Fruit fly (Drosophila melanogaster) whole organism, embryonic: Measurements from ENCODE around the gene CG31687.

Source experiments
- Atf6 ChIP-seq: fragments of 200-800 bp; sonication (Bioruptor generic); IDR thresholded peaks from 2 replicates; pipeline ENCODE4 v1.3.6; 2022; ENCODE audit warnings: missing biosample characterization, missing genetic modification characterization
- CG10366 ChIP-seq: fragments of 200-800 bp; sonication (Bioruptor generic); IDR thresholded peaks from 2 replicates; pipeline ENCODE4 v1.3.6; 2022; ENCODE audit warnings: missing biosample characterization, missing genetic modification characterization
- CG12104 ChIP-seq: fragments of 200-800 bp; sonication (Bioruptor generic); optimal IDR thresholded peaks from 3 replicates; lab custom pipeline; 2016; ENCODE audit warnings: missing biosample characterization, missing genetic modification characterization
- CG13287 ChIP-seq: fragments of 200-800 bp; sonication (Bioruptor generic); IDR thresholded peaks from 2 replicates; pipeline ENCODE4 v1.3.6; 2022; ENCODE audit warnings: missing biosample characterization, missing genetic modification characterization; ENCODE audit not compliant: partially characterized antibody
- CG1603 ChIP-seq: fragments of 200-800 bp; sonication (Bioruptor generic); optimal IDR thresholded peaks from 2 replicates; lab custom pipeline; 2019; ENCODE audit warnings: missing biosample characterization, mild to moderate bottlenecking, missing genetic modification characterization, moderate library complexity
- CG16779 ChIP-seq: fragments of 200-800 bp; sonication (Bioruptor generic); IDR thresholded peaks from 2 replicates; pipeline ENCODE4 v1.3.6; 2022; ENCODE audit warnings: missing biosample characterization, missing genetic modification characterization
- CG32772 ChIP-seq: fragments of 200-800 bp; sonication (Bioruptor generic); IDR thresholded peaks from 2 replicates; pipeline ENCODE4 v1.3.6; 2022; ENCODE audit warnings: missing biosample characterization, missing genetic modification characterization
- CG4424 ChIP-seq: fragments of 200-800 bp; sonication (Bioruptor generic); optimal IDR thresholded peaks from 3 replicates; lab custom pipeline; 2016; ENCODE audit warnings: missing biosample characterization, missing genetic modification characterization
- CG6689 ChIP-seq: fragments of 200-800 bp; sonication (Bioruptor generic); IDR thresholded peaks from 2 replicates; pipeline ENCODE4 v1.3.6; 2022; ENCODE audit warnings: missing biosample characterization, missing genetic modification characterization
- CG7556 ChIP-seq: fragments of 200-800 bp; sonication (Bioruptor generic); optimal IDR thresholded peaks from 2 replicates; lab custom pipeline; 2017; ENCODE audit warnings: missing biosample characterization, mild to moderate bottlenecking, missing genetic modification characterization
- CG7745 ChIP-seq: fragments of 200-800 bp; sonication (Bioruptor generic); optimal IDR thresholded peaks from 2 replicates; lab custom pipeline; 2018; ENCODE audit warnings: missing biosample characterization, mild to moderate bottlenecking, missing genetic modification characterization, moderate library complexity
- D19A ChIP-seq: fragments of 200-800 bp; optimal IDR thresholded peaks from 3 replicates; lab custom pipeline; 2019; ENCODE audit warnings: missing biosample characterization, mild to moderate bottlenecking, missing genetic modification characterization, moderate library complexity
- Dip2 ChIP-seq: fragments of 200-800 bp; sonication (Bioruptor generic); IDR thresholded peaks from 2 replicates; pipeline ENCODE4 v1.3.6; 2022; ENCODE audit warnings: missing biosample characterization, missing genetic modification characterization
- HLH4C ChIP-seq: fragments of 200-800 bp; sonication (Bioruptor generic); IDR thresholded peaks from 3 replicates; pipeline ENCODE4 v1.3.6; 2022; ENCODE audit warnings: missing biosample characterization, missing genetic modification characterization; ENCODE audit not compliant: partially characterized antibody
- HLHmδ ChIP-seq: fragments of 200-800 bp; sonication (Bioruptor generic); optimal IDR thresholded peaks from 2 replicates; lab custom pipeline; 2018; ENCODE audit warnings: missing biosample characterization, mild to moderate bottlenecking, missing genetic modification characterization, moderate library complexity
- Hand ChIP-seq: fragments of 200-800 bp; sonication (Bioruptor generic); optimal IDR thresholded peaks from 2 replicates; lab custom pipeline; 2017; ENCODE audit warnings: mild to moderate bottlenecking, missing biosample characterization, missing genetic modification reagents, missing genetic modification characterization
- Hmr ChIP-seq: fragments of 200-800 bp; sonication (Bioruptor generic); optimal IDR thresholded peaks from 3 replicates; lab custom pipeline; 2017; ENCODE audit warnings: mild to moderate bottlenecking, missing biosample characterization, missing genetic modification reagents, missing genetic modification characterization
- Hr3 ChIP-seq: fragments of 200-800 bp; sonication (Bioruptor generic); optimal IDR thresholded peaks from 3 replicates; lab custom pipeline; 2016; ENCODE audit warnings: missing biosample characterization, missing genetic modification characterization
- Hr39 ChIP-seq: fragments of >200 bp; optimal IDR thresholded peaks from 2 replicates; lab custom pipeline; 2017
- Hr78 ChIP-seq, 2 experiments: fragments of 200-800 bp in 1 of 2; fragments of >200 bp in 1 of 2; sonication (Bioruptor generic) in 1 of 2; optimal IDR thresholded peaks; 2 replicates each; lab custom pipeline; 2017 to 2019; ENCODE audit warnings: missing biosample characterization in 2 of 2, missing genetic modification characterization in 2 of 2, mild to moderate bottlenecking in 1 of 2, moderate library complexity in 1 of 2
- NFAT ChIP-seq: fragments of 200-800 bp; sonication (Bioruptor generic); IDR thresholded peaks from 2 replicates; pipeline ENCODE4 v1.3.6; 2022; ENCODE audit warnings: missing biosample characterization, missing genetic modification characterization
- Rfx ChIP-seq: fragments of 200-800 bp; sonication (Bioruptor generic); IDR thresholded peaks from 2 replicates; pipeline ENCODE4 v1.3.6; 2022; ENCODE audit warnings: missing biosample characterization, missing genetic modification characterization
- Scr ChIP-seq: fragments of 200-800 bp; sonication (Bioruptor generic); IDR thresholded peaks from 2 replicates; pipeline ENCODE4 v1.3.6; 2022; ENCODE audit warnings: missing biosample characterization, missing genetic modification characterization; ENCODE audit not compliant: partially characterized antibody
- Sox100B ChIP-seq: fragments of 200-800 bp; sonication (Bioruptor generic); optimal IDR thresholded peaks from 3 replicates; lab custom pipeline; 2018; ENCODE audit warnings: missing biosample characterization, mild to moderate bottlenecking, missing genetic modification characterization
- Sox102F ChIP-seq: fragments of 200-800 bp; sonication (Bioruptor generic); optimal IDR thresholded peaks from 2 replicates; lab custom pipeline; 2018; ENCODE audit warnings: missing biosample characterization, mild to moderate bottlenecking, missing genetic modification characterization, moderate library complexity
- Stat92E ChIP-seq, 3 experiments: fragments of >200 bp in 2 of 3; fragments of 200-800 bp in 1 of 3; sonication (Bioruptor generic) in 1 of 3; optimal IDR thresholded peaks; 2 replicates each; lab custom pipeline; 2017 to 2019; ENCODE audit warnings: missing biosample characterization in 3 of 3, missing genetic modification characterization in 3 of 3, mild to moderate bottlenecking in 1 of 3, moderate library complexity in 1 of 3
- Trl ChIP-seq, 3 experiments: fragments of >200 bp in 2 of 3; fragments of 200-800 bp in 1 of 3; sonication (Bioruptor generic) in 1 of 3; optimal IDR thresholded peaks; 2 replicates in 1 of 3; 3 replicates in 2 of 3; lab custom pipeline; 2016 to 2017; ENCODE audit warnings: missing biosample characterization in 1 of 3, missing genetic modification characterization in 1 of 3
- cad ChIP-seq: fragments of >200 bp; optimal IDR thresholded peaks from 2 replicates; lab custom pipeline; 2017; ENCODE audit warnings: missing biosample characterization, missing genetic modification characterization
- chm ChIP-seq: fragments of 200-800 bp; sonication (Bioruptor generic); IDR thresholded peaks from 2 replicates; pipeline ENCODE4 v1.3.6; 2022; ENCODE audit warnings: missing biosample characterization, missing genetic modification characterization
- exex ChIP-seq: fragments of 200-800 bp; sonication (Bioruptor generic); optimal IDR thresholded peaks from 4 replicates; lab custom pipeline; 2018; ENCODE audit warnings: missing biosample characterization, mild to moderate bottlenecking, missing genetic modification characterization, moderate library complexity
- fd3F ChIP-seq: fragments of 200-800 bp; sonication (Bioruptor generic); optimal IDR thresholded peaks from 2 replicates; lab custom pipeline; 2018; ENCODE audit warnings: missing biosample characterization, mild to moderate bottlenecking, missing genetic modification characterization, moderate library complexity
- gcm2 ChIP-seq: fragments of 200-800 bp; sonication (Bioruptor generic); optimal IDR thresholded peaks from 2 replicates; lab custom pipeline; 2016; ENCODE audit warnings: missing biosample characterization, missing genetic modification characterization
- grau ChIP-seq: fragments of 200-800 bp; optimal IDR thresholded peaks from 3 replicates; lab custom pipeline; 2019; ENCODE audit warnings: missing biosample characterization, mild to moderate bottlenecking, missing genetic modification characterization, moderate library complexity
- gsb ChIP-seq: fragments of 200-800 bp; sonication (Bioruptor generic); IDR thresholded peaks from 2 replicates; pipeline ENCODE4 v1.3.6; 2022; ENCODE audit warnings: missing biosample characterization, missing genetic modification characterization
- hb ChIP-seq: fragments of 200-800 bp; sonication (Bioruptor generic); IDR thresholded peaks from 3 replicates; pipeline ENCODE4 v1.3.6; 2022; ENCODE audit warnings: missing biosample characterization, missing genetic modification characterization; ENCODE audit not compliant: partially characterized antibody
- lmd ChIP-seq: fragments of 200-800 bp; sonication (Bioruptor generic); IDR thresholded peaks from 2 replicates; pipeline ENCODE4 v1.3.6; 2022; ENCODE audit warnings: missing biosample characterization, missing genetic modification characterization
- mirr ChIP-seq: fragments of 200-800 bp; sonication (Bioruptor generic); optimal IDR thresholded peaks from 3 replicates; lab custom pipeline; 2018; ENCODE audit warnings: missing biosample characterization, mild to moderate bottlenecking, missing genetic modification characterization
- oc ChIP-seq: fragments of 200-800 bp; sonication (Bioruptor generic); optimal IDR thresholded peaks from 2 replicates; lab custom pipeline; 2018; ENCODE audit warnings: missing biosample characterization, mild to moderate bottlenecking, missing genetic modification characterization, moderate library complexity
- otp ChIP-seq: fragments of 200-800 bp; sonication (Bioruptor generic); IDR thresholded peaks from 3 replicates; pipeline ENCODE4, ENCODE4 v1.3.6; 2022; ENCODE audit warnings: missing biosample characterization, missing genetic modification characterization
- ranshi ChIP-seq: fragments of 200-800 bp; sonication (Bioruptor generic); IDR thresholded peaks from 2 replicates; pipeline ENCODE4 v1.3.6; 2022; ENCODE audit warnings: missing biosample characterization, missing genetic modification characterization
- repo ChIP-seq: fragments of 200-800 bp; sonication (Bioruptor generic); optimal IDR thresholded peaks from 2 replicates; lab custom pipeline; 2016; ENCODE audit warnings: missing biosample characterization, missing genetic modification characterization
- sc ChIP-seq, 3 experiments: fragments of >200 bp in 2 of 3; fragments of 200-800 bp in 1 of 3; sonication (Bioruptor generic) in 1 of 3; optimal IDR thresholded peaks; 2 replicates in 2 of 3; 3 replicates in 1 of 3; lab custom pipeline; 2017; ENCODE audit warnings: mild to moderate bottlenecking in 1 of 3, missing biosample characterization in 1 of 3, missing genetic modification characterization in 1 of 3, missing genetic modification reagents in 1 of 3
- schlank ChIP-seq: fragments of 200-800 bp; sonication (Bioruptor generic); optimal IDR thresholded peaks from 2 replicates; lab custom pipeline; 2018; ENCODE audit warnings: missing biosample characterization, mild to moderate bottlenecking, missing genetic modification characterization
- tna ChIP-seq: fragments of 200-800 bp; sonication (Bioruptor generic); IDR thresholded peaks from 2 replicates; pipeline ENCODE4 v1.3.6; 2022; ENCODE audit warnings: missing biosample characterization, missing genetic modification characterization; ENCODE audit not compliant: partially characterized antibody
- toy ChIP-seq: fragments of 200-800 bp; sonication (Bioruptor generic); IDR thresholded peaks from 2 replicates; pipeline ENCODE4 v1.3.6; 2022; ENCODE audit warnings: missing biosample characterization, missing genetic modification characterization
- trem ChIP-seq: fragments of 200-800 bp; optimal IDR thresholded peaks from 3 replicates; lab custom pipeline; 2019; ENCODE audit warnings: missing biosample characterization, mild to moderate bottlenecking, missing genetic modification characterization, moderate library complexity

The CG31687 gene

dm6 chr2L:20416754-20417563 lies 33.1 kb upstream of the CG31687 start, which contains the start of the genes CG10949 and Arpc2 (continued):
- peak; percentile 60 for TF ChIP-seq Hmr (GFP tag; lab: Kevin White, UChicago)
- no peak for TF ChIP-seq mirr (GFP tag; lab: Kevin White, UChicago)
- no peak for TF ChIP-seq toy (GFP tag; lab: Robert Waterston, UW)
- peak; percentile 34; the same call in 1 of the 2 replicates for TF ChIP-seq Rfx (GFP tag; lab: Robert Waterston, UW)
- TF ChIP-seq gcm2: no peak
- TF ChIP-seq CG7556 (GFP tag; lab: Kevin White, UChicago): peak; percentile 49
- TF ChIP-seq CG13287 (GFP tag; lab: Robert Waterston, UW): peak; percentile 61
- no peak for TF ChIP-seq Hr78 (GFP tag; optimal IDR thresholded peaks at IDR 0.05; lab: Kevin White, UChicago)
- no peak for TF ChIP-seq oc (tag; lab: Kevin White, UChicago)
- peak; percentile 71 for TF ChIP-seq trem (tag; lab: Kevin White, UChicago)
- no peak for TF ChIP-seq gsb (GFP tag; lab: Robert Waterston, UW)
- no peak for TF ChIP-seq exex
- TF ChIP-seq Sox102F (GFP tag; lab: Kevin White, UChicago): peak; percentile 61
- TF ChIP-seq schlank (tag; lab: Kevin White, UChicago): no peak
- TF ChIP-seq sc (optimal IDR thresholded peaks at IDR 0.05; lab: Kevin White, UChicago): no peak
- TF ChIP-seq sc (GFP tag; optimal IDR thresholded peaks at IDR 0.05; lab: Kevin White, UChicago): no peak
- TF ChIP-seq Atf6: no peak
- no peak for TF ChIP-seq cad (GFP tag; lab: Kevin White, UChicago)
- TF ChIP-seq CG16779 (GFP tag; lab: Robert Waterston, UW): no peak
- TF ChIP-seq fd3F (GFP tag; lab: Kevin White, UChicago): peak; percentile 59
- TF ChIP-seq otp (GFP tag; lab: Robert Waterston, UW): no peak
- TF ChIP-seq grau (tag; lab: Kevin White, UChicago): peak; percentile 72
- TF ChIP-seq tna (GFP tag; lab: Robert Waterston, UW): no peak
- no peak for TF ChIP-seq CG12104 (GFP tag; lab: Kevin White, UChicago)
- no peak for TF ChIP-seq Stat92E (GFP tag; optimal IDR thresholded peaks at IDR 0.05; lab: Kevin White, UChicago)
- no peak for TF ChIP-seq HLHmδ (GFP tag; lab: Kevin White, UChicago)
- TF ChIP-seq hb (GFP tag; lab: Robert Waterston, UW): 0 out of 3 replicates have a peak, but pooled peaks have one; percentile 60

dm6 chr2L:20417597-20418286 lies 32.3 kb upstream of the CG31687 start:
- TF ChIP-seq Trl (optimal IDR thresholded peaks at IDR 0.05; lab: Kevin White, UChicago): peak in 1 of 2 experiments; percentile 70
- TF ChIP-seq Trl (GFP tag; optimal IDR thresholded peaks at IDR 0.05; lab: Kevin White, UChicago): no peak
- no peak for TF ChIP-seq CG7745 (tag; lab: Kevin White, UChicago)
- peak; percentile 5 for TF ChIP-seq CG4424 (GFP tag; lab: Kevin White, UChicago)
- TF ChIP-seq chm (GFP tag; lab: Robert Waterston, UW): no peak
- TF ChIP-seq Hr3: no peak
- 0 out of 2 replicates have a peak, but pooled peaks have one; percentile 15 for TF ChIP-seq ranshi (GFP tag; lab: Robert Waterston, UW)
- TF ChIP-seq repo (GFP tag; lab: Kevin White, UChicago): no peak
- peak; percentile 22 for TF ChIP-seq Sox100B (GFP tag; lab: Kevin White, UChicago)
- no peak for TF ChIP-seq Dip2 (GFP tag; lab: Robert Waterston, UW)
- 0 out of 2 replicates have a peak, but pooled peaks have one; percentile 23 for TF ChIP-seq NFAT
- TF ChIP-seq grau (tag; lab: Kevin White, UChicago): peak; percentile 95
- no peak for TF ChIP-seq D19A (tag; lab: Kevin White, UChicago)
- no peak for TF ChIP-seq CG32772 (GFP tag; lab: Robert Waterston, UW)
- TF ChIP-seq CG1603 (tag; lab: Kevin White, UChicago): peak; percentile 28
- TF ChIP-seq CG6689 (GFP tag; lab: Robert Waterston, UW): peak; percentile 25; the same call in 1 of the 2 replicates
- TF ChIP-seq Scr (GFP tag; lab: Robert Waterston, UW): no peak
- no peak for TF ChIP-seq HLH4C (GFP tag; lab: Robert Waterston, UW)
- TF ChIP-seq CG10366: no peak
- peak; percentile 22; the same call in 1 of the 2 replicates for TF ChIP-seq lmd
- no peak for TF ChIP-seq Hr39 (lab: Kevin White, UChicago)
- TF ChIP-seq Hand (GFP tag; lab: Kevin White, UChicago): no peak
